Fruit fly (Drosophila melanogaster) ovary, adult (tissue): ENCODE measurements around the gene CG12320.

ENCODE experiments used
- CG17801 ChIP-seq: fragments of 200-800 bp; optimal IDR thresholded peaks from 2 replicates; lab custom pipeline; 2019; ENCODE audit warnings: missing biosample characterization, mild to moderate bottlenecking, missing genetic modification characterization, moderate library complexity; ENCODE audit not compliant: partially characterized antibody

Gene CG12320

DNA sequence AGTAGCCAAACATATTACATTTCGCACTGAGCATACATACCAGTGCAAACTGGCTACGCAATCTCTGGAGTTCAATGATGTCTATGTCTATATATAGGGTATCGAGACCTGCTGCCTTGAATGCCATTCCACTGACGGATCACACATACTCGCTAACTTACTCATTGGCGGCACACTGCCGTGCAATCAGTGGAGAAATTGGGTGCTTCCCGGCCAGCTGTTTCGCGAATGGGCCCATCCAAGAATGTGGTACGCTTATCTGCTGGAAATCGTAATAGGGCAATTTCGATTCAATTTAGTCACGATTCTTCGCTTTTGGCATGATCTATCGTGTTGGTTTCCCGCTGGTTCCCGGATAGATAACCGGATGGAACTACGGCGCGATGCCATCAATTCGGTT is 27.6 kb upstream of the CG12320 start:
- no peak for TF ChIP-seq CG17801 (GFP tag; lab: Kevin White, UChicago)

DNA sequence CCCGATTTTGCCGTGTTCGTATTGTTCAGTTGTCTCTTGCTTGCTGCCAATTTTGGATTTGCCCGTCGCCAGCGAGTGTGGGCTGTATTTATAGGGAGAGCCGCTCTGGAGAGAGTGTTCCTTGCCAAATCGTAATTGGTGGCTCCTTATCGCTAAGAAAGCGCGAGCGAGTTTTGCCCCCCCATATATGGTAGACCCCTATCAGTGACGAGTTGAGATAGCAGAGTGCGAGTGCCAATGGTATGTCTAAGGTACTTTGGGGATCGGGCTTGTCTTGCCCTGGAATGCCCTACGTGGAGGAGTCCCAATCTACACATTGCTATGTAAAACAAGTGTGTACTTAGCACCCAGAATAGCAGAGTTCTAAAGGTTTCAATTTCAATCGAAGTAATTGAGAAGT is 27.0 kb upstream of the CG12320 start, which contains the start of gene CG7142:
Gene CG7142, minus strand, starts transcription at position 29 of the 400 bp plus-strand sequence.
- no peak for TF ChIP-seq CG17801 (GFP tag; lab: Kevin White, UChicago)

DNA sequence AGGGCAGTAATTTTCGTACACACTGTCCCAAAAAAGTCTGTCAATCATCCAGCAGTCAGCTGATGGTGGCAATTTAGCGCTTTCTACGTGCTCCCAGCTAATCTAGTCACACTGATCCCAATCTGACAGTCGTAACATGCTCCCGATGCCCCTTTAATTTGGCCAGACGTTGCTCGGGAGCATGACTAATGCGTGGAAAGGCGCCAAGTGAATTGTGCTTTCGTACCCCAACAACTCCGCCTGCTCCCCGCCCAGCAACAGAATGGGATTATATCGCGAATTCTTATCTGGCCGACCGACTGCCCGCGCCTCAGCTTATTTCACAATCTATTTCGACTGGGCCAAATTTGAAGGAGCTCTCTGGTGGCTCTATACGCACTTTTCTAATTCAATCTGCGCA is 24.9 kb upstream of the CG12320 start:
- no peak for TF ChIP-seq CG17801 (GFP tag; lab: Kevin White, UChicago)

DNA sequence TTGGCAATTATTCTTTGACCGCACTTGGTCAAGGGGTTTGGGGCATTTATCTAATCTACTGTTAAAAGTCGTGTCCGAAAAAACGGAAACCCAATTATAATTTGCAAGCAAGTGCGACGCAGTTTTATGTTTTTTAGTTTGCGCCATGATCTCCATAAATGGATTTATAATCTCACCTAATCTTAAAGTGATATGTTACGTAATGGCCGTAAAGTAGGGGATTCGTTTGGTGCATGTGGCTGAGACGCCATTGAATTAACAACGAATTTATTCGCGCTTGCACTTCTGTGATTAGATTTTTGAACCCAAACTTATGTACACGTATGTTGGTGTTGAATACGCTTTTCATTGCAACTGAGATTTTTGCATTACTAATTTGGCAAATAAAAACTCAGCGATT is 24.2 kb upstream of the CG12320 start:
- no peak for TF ChIP-seq CG17801 (GFP tag; lab: Kevin White, UChicago)

DNA sequence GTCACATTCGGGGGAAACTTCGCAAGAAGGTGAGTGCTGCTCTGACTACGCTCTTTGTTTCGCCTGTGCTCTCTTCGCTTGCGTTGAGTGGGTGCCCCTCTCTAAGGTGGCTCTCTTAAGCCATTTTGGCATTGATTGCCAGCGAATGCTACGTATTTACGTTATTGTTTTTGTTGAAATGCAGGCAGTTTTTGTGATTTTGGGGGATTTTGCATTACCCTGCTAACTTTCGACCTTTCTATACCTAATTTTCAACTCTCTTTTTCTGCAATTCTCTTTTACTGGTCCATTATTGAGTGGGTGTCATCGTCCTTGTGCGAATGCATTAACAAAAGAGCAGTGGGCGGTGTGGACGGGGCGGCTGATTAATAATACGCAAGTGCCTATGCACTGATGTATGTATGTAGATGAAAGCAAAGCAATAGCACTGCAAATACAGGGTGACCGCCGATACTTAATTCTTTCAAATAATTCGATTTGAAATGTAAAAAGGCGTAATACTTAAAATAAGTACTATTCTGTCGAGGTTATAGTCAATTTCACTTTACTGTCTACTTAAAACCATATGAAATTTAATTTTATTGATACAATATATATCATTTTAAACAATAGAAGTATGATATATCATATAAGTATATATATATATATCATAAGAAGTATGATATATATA is 22.7 kb upstream of the CG12320 start:
- TF ChIP-seq CG17801 (GFP tag; lab: Kevin White, UChicago): no peak

DNA sequence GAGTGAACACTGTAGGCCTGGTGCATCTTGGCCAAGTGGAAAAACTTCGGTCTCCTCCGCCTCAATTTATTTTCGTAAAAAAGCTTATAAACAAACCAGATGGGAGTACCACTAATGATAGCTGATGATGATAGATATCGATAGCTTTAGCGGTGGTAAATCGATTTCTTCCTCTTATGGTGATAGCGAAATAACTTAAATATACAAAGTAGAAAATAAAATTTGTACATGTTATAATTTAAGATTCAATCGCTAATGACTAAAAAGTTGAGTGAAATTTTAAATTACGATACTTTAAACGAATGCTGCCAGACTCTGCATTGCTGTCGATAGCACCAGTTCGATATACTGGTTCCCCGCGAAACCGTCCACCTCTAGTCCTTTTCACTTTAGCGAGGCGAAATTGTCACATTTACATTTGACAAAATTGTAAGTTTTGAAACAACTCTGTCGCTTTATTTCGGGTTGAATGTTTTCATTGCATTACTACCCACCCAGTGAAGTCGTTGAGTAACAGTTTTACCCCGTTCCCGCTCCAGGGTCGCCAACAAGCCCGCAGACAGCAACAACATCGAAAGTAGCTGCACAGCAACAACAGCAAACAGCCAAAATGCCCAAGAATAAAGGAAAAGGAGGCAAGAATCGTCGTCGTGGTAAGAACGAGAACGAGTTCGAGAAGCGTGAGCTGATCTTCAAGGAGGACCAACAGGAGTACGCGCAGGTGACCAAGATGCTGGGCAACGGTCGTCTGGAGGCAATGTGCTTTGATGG is 22.0 kb upstream of the CG12320 start, which contains the start of the genes Vps39 and eIF1A:
Gene Vps39, minus strand, starts transcription at position 119 of the 771 bp plus-strand sequence.
Gene eIF1A, plus strand, starts transcription at position 338 of the 771 bp plus-strand sequence.
- peak; percentile 40 for TF ChIP-seq CG17801 (GFP tag; lab: Kevin White, UChicago)

DNA sequence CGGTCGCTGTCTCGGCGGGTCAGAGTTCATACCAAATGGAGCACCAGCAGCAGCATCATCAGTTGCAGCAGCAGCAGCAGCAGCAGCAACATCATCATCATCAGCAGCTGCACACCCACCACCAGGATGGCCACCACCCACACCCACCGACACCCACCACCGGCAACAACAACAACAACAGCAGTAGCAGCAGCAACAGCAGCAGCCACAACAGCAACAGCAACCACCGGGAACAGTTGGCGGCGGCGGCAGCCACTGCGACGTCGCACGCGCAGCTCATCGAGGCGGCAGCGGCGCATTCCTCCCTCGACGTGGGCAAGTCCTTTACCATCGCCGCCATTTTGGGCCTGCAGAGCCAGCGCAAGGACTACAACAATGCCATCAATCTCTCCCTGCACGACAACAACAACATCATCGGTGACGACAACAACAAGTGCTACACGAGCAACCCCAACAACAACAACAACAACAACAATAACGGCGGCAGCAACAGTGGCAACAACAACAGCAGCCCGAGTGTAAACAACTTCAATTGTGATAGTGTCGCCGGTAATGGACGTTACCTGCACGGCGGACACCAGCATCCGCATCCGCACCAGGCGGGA is 17.3 kb upstream of the CG12320 start:
- no peak for TF ChIP-seq CG17801 (GFP tag; lab: Kevin White, UChicago)

DNA sequence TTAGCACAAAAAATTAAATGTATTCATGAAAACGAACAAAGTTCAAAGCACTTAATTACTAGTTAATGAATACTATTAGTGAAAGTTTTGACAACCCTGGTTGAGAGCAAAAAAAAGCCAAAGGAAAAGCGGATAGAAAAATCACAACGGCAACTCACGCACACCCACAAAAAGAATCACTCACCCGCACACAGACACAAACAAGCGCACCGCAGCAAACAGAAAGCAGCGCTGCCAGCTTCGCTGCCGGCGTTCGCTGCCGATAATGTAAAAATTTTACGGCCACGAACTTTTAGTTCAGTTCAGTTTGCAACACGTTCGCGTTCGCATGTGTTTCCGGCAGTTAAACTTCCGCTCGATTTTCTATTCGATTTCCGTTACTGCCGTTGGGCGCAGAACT is 15.0 kb upstream of the CG12320 start, which contains the start of gene CG18599:
Gene CG18599, plus strand, starts transcription at position 301 of the 400 bp plus-strand sequence.
- no peak for TF ChIP-seq CG17801 (GFP tag; lab: Kevin White, UChicago)

DNA sequence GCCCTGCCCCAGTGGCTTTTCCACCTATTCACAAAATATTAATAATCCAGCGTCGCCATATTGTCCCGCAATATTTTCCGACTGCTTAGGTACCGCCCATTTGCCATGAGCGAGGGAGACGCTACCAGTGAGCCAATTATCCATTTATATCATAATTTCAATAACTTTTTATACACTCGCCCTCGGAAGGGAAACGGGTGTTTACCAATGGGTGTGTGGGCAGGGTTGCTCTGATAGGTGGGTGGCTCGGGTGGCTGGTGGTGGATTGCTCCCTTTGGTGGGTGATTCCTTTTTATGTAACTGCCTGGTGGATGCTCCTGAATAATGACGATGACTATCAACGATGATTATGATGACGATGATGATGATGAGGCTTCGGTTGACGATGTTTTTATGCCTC is 14.1 kb upstream of the CG12320 start:
- no peak for TF ChIP-seq CG17801 (GFP tag; lab: Kevin White, UChicago)

DNA sequence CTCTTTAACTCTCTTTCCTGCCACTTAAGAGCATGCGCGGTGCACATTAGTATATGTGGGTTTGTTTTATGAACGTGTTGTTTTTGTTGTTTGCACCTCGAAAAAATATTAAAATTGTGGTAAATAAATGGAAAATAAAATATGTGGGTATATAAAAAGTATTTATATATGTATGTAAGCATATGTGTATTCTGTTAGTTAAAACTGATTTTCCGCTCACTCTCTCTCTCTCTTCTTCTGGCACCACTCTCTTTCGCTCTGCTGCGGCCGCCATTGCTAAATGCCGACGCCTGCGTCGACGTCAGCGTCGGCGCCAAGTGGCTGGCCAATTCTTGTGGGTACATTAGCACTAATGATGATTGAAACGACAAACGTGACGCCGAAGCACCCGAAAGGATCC is 12.7 kb upstream of the CG12320 start:
- no peak for TF ChIP-seq CG17801 (GFP tag; lab: Kevin White, UChicago)

DNA sequence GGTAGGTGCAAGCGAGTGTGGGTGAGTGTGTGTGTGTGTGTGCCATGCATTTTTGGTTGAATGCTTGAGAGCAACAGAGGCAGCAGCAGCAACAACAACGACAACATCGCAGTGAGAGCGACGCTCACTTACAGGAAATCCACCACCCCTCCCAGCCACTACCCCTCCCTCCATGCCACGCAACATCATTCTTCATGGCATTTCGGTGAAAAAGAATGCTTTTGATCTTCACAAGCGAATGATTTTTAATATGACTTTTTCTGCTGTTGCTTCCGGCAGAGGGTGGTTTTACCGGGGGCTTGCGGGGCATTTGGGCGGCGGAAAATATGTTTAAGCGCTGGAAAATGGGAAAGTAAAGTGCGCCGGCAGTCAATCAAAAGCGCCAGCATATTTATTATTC is 9.1 kb upstream of the CG12320 start:
- no peak for TF ChIP-seq CG17801 (GFP tag; lab: Kevin White, UChicago)

DNA sequence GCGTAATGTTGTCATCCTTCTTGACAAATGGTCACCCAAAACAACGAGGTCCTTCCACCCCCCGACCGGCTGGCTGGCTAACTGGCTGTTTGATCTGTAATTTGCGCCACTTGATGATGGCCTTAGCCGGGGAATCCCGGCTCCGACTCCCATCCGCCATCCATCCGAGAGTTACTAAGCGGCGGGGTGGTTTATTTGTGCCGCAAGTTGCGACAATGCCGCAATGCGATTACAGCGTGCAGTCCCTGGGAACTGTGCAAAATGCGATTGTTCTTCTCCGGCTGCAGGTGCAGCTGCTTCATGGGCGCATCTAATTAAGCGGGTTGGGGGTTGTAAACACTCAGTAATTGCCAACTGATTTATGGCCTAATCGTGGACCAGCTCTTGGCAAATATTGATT is 7.5 kb upstream of the CG12320 start:
- TF ChIP-seq CG17801 (GFP tag; lab: Kevin White, UChicago): no peak

DNA sequence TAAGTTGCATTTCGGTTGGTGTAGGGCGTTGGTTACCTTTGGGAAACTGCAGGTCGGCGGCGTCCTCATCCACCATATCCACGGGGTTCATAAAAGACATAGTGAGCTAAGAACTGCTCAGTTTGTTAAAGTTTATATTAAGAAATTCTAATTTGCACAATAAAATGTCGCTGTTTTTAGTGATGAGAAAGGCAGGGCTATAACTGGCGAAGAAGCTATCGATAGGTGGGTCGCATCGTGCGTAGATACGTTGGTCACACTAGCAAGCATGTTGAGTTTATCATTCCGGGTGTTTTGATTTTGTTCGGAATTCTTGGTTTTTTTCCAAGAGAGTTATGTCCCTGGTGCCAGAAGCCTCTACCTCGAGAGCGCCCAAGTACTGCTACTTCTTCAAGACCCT is 2.7 kb upstream of the CG12320 start, which contains the start of the genes Ada2a, Polr2D, Tgs1 and moi:
Gene Ada2a, minus strand, starts transcription at position 207 of the 400 bp plus-strand sequence.
Gene Polr2D, minus strand, starts transcription at position 207 of the 400 bp plus-strand sequence.
Gene Tgs1, plus strand, starts transcription at position 250 of the 400 bp plus-strand sequence.
Gene moi, plus strand, starts transcription at position 250 of the 400 bp plus-strand sequence.
- TF ChIP-seq CG17801 (GFP tag; lab: Kevin White, UChicago): peak; percentile 23

DNA sequence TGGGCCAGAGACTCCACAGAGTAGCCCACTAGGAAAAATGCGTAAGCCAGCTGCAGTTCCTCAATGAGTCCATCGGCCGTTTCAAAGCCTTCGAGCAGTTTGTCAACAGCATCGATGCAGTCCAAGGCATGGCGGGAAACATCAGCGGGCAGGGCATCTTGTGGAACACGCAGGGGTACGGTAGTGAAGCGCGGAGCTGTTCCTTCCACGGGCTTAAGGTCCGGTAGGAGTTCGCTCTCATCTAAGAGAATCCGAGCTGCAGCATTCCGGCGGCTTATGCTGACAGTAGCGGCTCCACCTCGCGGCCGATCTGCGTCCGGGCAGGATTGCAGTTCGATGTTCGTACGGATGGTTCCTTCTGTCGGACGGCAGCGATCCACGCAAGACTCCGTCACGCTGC is 658 bp downstream of the CG12320 start:
- no peak for TF ChIP-seq CG17801 (GFP tag; lab: Kevin White, UChicago)

DNA sequence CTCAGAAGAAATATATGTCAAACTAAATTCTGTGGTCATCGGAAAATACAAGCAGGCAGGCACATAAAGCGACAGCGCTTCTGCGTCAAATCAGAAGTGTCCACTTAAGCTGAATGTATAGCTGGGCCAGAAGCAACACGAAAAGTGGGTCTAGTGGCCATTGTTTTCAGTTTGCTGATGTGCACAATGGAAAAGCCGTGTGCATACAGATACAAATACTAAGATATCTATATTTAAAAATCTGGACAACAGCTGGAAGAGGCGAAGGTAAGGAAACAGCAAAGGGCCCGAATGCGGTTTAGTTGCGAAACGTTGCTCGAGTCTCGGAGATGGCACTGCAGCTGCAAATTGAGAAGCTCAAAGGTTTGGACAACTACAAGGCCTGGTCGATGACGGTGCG is 1.7 kb downstream of the CG12320 start, which contains the start of gene CG18598:
Gene CG18598, plus strand, starts transcription at position 301 of the 400 bp plus-strand sequence.
- no peak for TF ChIP-seq CG17801 (GFP tag; lab: Kevin White, UChicago)
